Fruit fly (Drosophila melanogaster): ENCODE data around the gene CG33159.

The CG33159 gene

dm6 chr3L:3218859-3219258 is 14.6 kb upstream of the CG33159 start, which contains the start of the genes hob and nSMase (continued):
- peak; percentile 69 for TF ChIP-seq Dp (GFP tag; optimal IDR thresholded peaks at IDR 0.05)
- TF ChIP-seq CG6854 (GFP tag; optimal IDR thresholded peaks at IDR 0.05) = no peak
- TF ChIP-seq slou (GFP tag; optimal IDR thresholded peaks at IDR 0.05) = no peak
- TF ChIP-seq YL-1 (GFP tag; optimal IDR thresholded peaks at IDR 0.05) = peak; percentile 71
- TF ChIP-seq Med (GFP tag) = peak; percentile 76
- no peak for TF ChIP-seq CG12155 (GFP tag; optimal IDR thresholded peaks at IDR 0.05)
- no peak for TF ChIP-seq Meics (GFP tag; optimal IDR thresholded peaks at IDR 0.05)
- no peak for TF ChIP-seq CG7963 (GFP tag; IDR thresholded peaks at IDR 0.05; ENCODE audit: partially characterized antibody)
- TF ChIP-seq BEAF-32 (GFP tag; optimal IDR thresholded peaks at IDR 0.05) = peak; percentile 42
- TF ChIP-seq ci (GFP tag; IDR thresholded peaks at IDR 0.05) = no peak
- no peak for TF ChIP-seq ase (GFP tag; IDR thresholded peaks at IDR 0.05)
- peak; percentile 12 for TF ChIP-seq HmgZ (tag; optimal IDR thresholded peaks at IDR 0.05)
- TF ChIP-seq CG43689 (GFP tag; IDR thresholded peaks at IDR 0.05) = no peak
- TF ChIP-seq gfzf (GFP tag; optimal IDR thresholded peaks at IDR 0.05) = peak; percentile 95
- no peak for TF ChIP-seq CG6272 (GFP tag; IDR thresholded peaks at IDR 0.05)
- TF ChIP-seq sug (tag; optimal IDR thresholded peaks at IDR 0.05) = no peak
- peak; percentile 59 for TF ChIP-seq Ets97D (GFP tag; optimal IDR thresholded peaks at IDR 0.05)
- TF ChIP-seq MBD-R2 (GFP tag; IDR thresholded peaks at IDR 0.05) = peak; percentile 69
- peak; percentile 61 for TF ChIP-seq CG14710 (tag; optimal IDR thresholded peaks at IDR 0.05)
- peak; percentile 54 for TF ChIP-seq Sin3A (optimal IDR thresholded peaks at IDR 0.05)
- TF ChIP-seq ERR (GFP tag; optimal IDR thresholded peaks at IDR 0.05) = no peak
- TF ChIP-seq ranshi (GFP tag; IDR thresholded peaks at IDR 0.05) = no peak
- TF ChIP-seq trem (tag; optimal IDR thresholded peaks at IDR 0.05) = peak; percentile 70
- peak in 1 of 3 experiments; percentile 40 for TF ChIP-seq Stat92E (GFP tag; optimal IDR thresholded peaks at IDR 0.05)
- no peak for TF ChIP-seq Neu2 (GFP tag; optimal IDR thresholded peaks at IDR 0.05; ENCODE audit: borderline replicate concordance)
- TF ChIP-seq CG9797 (GFP tag; optimal IDR thresholded peaks at IDR 0.05) = peak; percentile 83
- peak; percentile 61; the same call in 1 of the 2 replicates for TF ChIP-seq E2f2 (GFP tag; IDR thresholded peaks at IDR 0.05)
- TF ChIP-seq Blimp-1 (GFP tag; optimal IDR thresholded peaks at IDR 0.05) = peak; percentile 23
- peak; percentile 3 for TF ChIP-seq caup (GFP tag; optimal IDR thresholded peaks at IDR 0.05; ENCODE audit: severe bottlenecking)
- no peak for TF ChIP-seq Ssrp (tag; optimal IDR thresholded peaks at IDR 0.05)
- no peak for TF ChIP-seq dati (GFP tag; IDR thresholded peaks at IDR 0.05)
- peak; percentile 58 for TF ChIP-seq CG17186 (GFP tag; optimal IDR thresholded peaks at IDR 0.05)
- no peak for TF ChIP-seq CG16813 (GFP tag; IDR thresholded peaks at IDR 0.05; ENCODE audit: partially characterized antibody)
- no peak for TF ChIP-seq sens (GFP tag)
- no peak for TF ChIP-seq CG10565 (GFP tag; optimal IDR thresholded peaks at IDR 0.05)

dm6 chr3L:3208895-3209294 is 4.6 kb upstream of the CG33159 start, which contains the start of the genes CG32269 and CG32270:
Gene CG32269, minus strand, starts transcription at chr3L:3208985.
Gene CG32270, minus strand, starts transcription at chr3L:3208985.
- TF ChIP-seq slp2 (GFP tag; optimal IDR thresholded peaks at IDR 0.05) (no peak), oc (tag; optimal IDR thresholded peaks at IDR 0.05) (no peak), Trl (optimal IDR thresholded peaks at IDR 0.05) (no peak), Trl (GFP tag; optimal IDR thresholded peaks at IDR 0.05) (peak; percentile 0), B-H1 (GFP tag; IDR thresholded peaks at IDR 0.05) (no peak), HLHmδ (GFP tag; optimal IDR thresholded peaks at IDR 0.05) (peak; percentile 30), MTF-1 (GFP tag; optimal IDR thresholded peaks at IDR 0.05; ENCODE audit: borderline replicate concordance) (peak; percentile 0), caup (GFP tag; optimal IDR thresholded peaks at IDR 0.05; ENCODE audit: severe bottlenecking) (peak; percentile 11), dpn (GFP tag; optimal IDR thresholded peaks at IDR 0.05) (no peak), Max (GFP tag; optimal IDR thresholded peaks at IDR 0.05) (no peak), CG12155 (GFP tag; optimal IDR thresholded peaks at IDR 0.05) (no peak), Asciz (GFP tag; optimal IDR thresholded peaks at IDR 0.05) (no peak), cad (GFP tag; optimal IDR thresholded peaks at IDR 0.05) (no peak), Doc3 (GFP tag; IDR thresholded peaks at IDR 0.05; ENCODE audit: partially characterized antibody) (no peak), CG6813 (GFP tag; optimal IDR thresholded peaks at IDR 0.05) (peak; percentile 18), ase (GFP tag; IDR thresholded peaks at IDR 0.05) (no peak), CG15514 (GFP tag; optimal IDR thresholded peaks at IDR 0.05) (no peak), GATAe (GFP tag; conservative IDR thresholded peaks at IDR 0.05) (no peak), corto (GFP tag; optimal IDR thresholded peaks at IDR 0.05) (no peak), seq (GFP tag; IDR thresholded peaks at IDR 0.05) (no peak)
